Fruit fly (Drosophila melanogaster): ENCODE results near the gene CG34328.

The CG34328 gene

dm6 chrX:18407394-18407721 lies 7.5 kb upstream of the CG34328 start (continued):
- no peak for TF ChIP-seq dm (GFP tag; optimal IDR thresholded peaks at IDR 0.05)
- no peak for TF ChIP-seq CG31224 (GFP tag; IDR thresholded peaks at IDR 0.05)
- no peak for TF ChIP-seq CG6765 (GFP tag; optimal IDR thresholded peaks at IDR 0.05)
- no peak for TF ChIP-seq fd64A (GFP tag; optimal IDR thresholded peaks at IDR 0.05)
- TF ChIP-seq tna (GFP tag; IDR thresholded peaks at IDR 0.05; ENCODE audit: partially characterized antibody) = no peak
- no peak for TF ChIP-seq tll (GFP tag; optimal IDR thresholded peaks at IDR 0.05)
- no peak for TF ChIP-seq nom (GFP tag; optimal IDR thresholded peaks at IDR 0.05)
- no peak for TF ChIP-seq emc (GFP tag; optimal IDR thresholded peaks at IDR 0.05)
- no peak for TF ChIP-seq TFAM (GFP tag; optimal IDR thresholded peaks at IDR 0.05)
- no peak for TF ChIP-seq CG3995 (GFP tag; optimal IDR thresholded peaks at IDR 0.05)
- no peak for TF ChIP-seq CG10147 (GFP tag; optimal IDR thresholded peaks at IDR 0.05)
- TF ChIP-seq CG14860 (GFP tag; IDR thresholded peaks at IDR 0.05; ENCODE audit: partially characterized antibody) = no peak
- TF ChIP-seq pita (GFP tag; optimal IDR thresholded peaks at IDR 0.05) = no peak
- TF ChIP-seq nmo (GFP tag; optimal IDR thresholded peaks at IDR 0.05) = peak; percentile 5
- no peak for TF ChIP-seq dan (GFP tag; IDR thresholded peaks at IDR 0.05)
- no peak for TF ChIP-seq fd102C (GFP tag; optimal IDR thresholded peaks at IDR 0.05)
- no peak for TF ChIP-seq CG10267 (tag; optimal IDR thresholded peaks at IDR 0.05)
- TF ChIP-seq ab (GFP tag; optimal IDR thresholded peaks at IDR 0.05) = no peak
- TF ChIP-seq Neu2 (GFP tag; optimal IDR thresholded peaks at IDR 0.05; ENCODE audit: borderline replicate concordance) = no peak
- TF ChIP-seq tx (GFP tag; optimal IDR thresholded peaks at IDR 0.05) = no peak
- TF ChIP-seq CG12769 (tag; optimal IDR thresholded peaks at IDR 0.05) = peak; percentile 6
- no peak for TF ChIP-seq nerfin-2 (GFP tag; IDR thresholded peaks at IDR 0.05; ENCODE audit: partially characterized antibody)
- no peak for TF ChIP-seq knrl (GFP tag; IDR thresholded peaks at IDR 0.05; ENCODE audit: partially characterized antibody)
- no peak for TF ChIP-seq CG1832 (GFP tag; optimal IDR thresholded peaks at IDR 0.05)
- peak; percentile 7 for TF ChIP-seq Blimp-1 (GFP tag; optimal IDR thresholded peaks at IDR 0.05)
- no peak for TF ChIP-seq inv (GFP tag; IDR thresholded peaks at IDR 0.05; ENCODE audit: partially characterized antibody)
- no peak for TF ChIP-seq CG6854 (GFP tag; optimal IDR thresholded peaks at IDR 0.05)
- TF ChIP-seq exex (tag; optimal IDR thresholded peaks at IDR 0.05) = no peak
- no peak for TF ChIP-seq Trl (optimal IDR thresholded peaks at IDR 0.05)
- no peak for TF ChIP-seq Trl (GFP tag; optimal IDR thresholded peaks at IDR 0.05)
- no peak for TF ChIP-seq CG14710 (tag; optimal IDR thresholded peaks at IDR 0.05)
- no peak for TF ChIP-seq az2 (GFP tag; optimal IDR thresholded peaks at IDR 0.05)
- no peak for TF ChIP-seq CG1233 (GFP tag; optimal IDR thresholded peaks at IDR 0.05)
- TF ChIP-seq CG4820 (GFP tag; optimal IDR thresholded peaks at IDR 0.05) = no peak
- no peak for TF ChIP-seq Stat92E (GFP tag; optimal IDR thresholded peaks at IDR 0.05)
- no peak for TF ChIP-seq CG14667 (GFP tag; IDR thresholded peaks at IDR 0.05)
- no peak for TF ChIP-seq CG2129 (GFP tag; IDR thresholded peaks at IDR 0.05; ENCODE audit: partially characterized antibody)
- no peak for TF ChIP-seq grn (GFP tag; optimal IDR thresholded peaks at IDR 0.05)
- no peak for TF ChIP-seq CG13624 (GFP tag; optimal IDR thresholded peaks at IDR 0.05)
- no peak for TF ChIP-seq zf30C (GFP tag; optimal IDR thresholded peaks at IDR 0.05)
- TF ChIP-seq Hr39 (optimal IDR thresholded peaks at IDR 0.05) = no peak
- TF ChIP-seq Mes4 (GFP tag; optimal IDR thresholded peaks at IDR 0.05) = no peak
- no peak for TF ChIP-seq kah (GFP tag; optimal IDR thresholded peaks at IDR 0.05)
- TF ChIP-seq CG2712 (tag; optimal IDR thresholded peaks at IDR 0.05) = peak; percentile 10
- no peak for TF ChIP-seq CG10979 (tag; optimal IDR thresholded peaks at IDR 0.05)
- no peak for TF ChIP-seq lov (optimal IDR thresholded peaks at IDR 0.05)
- no peak for TF ChIP-seq lov (GFP tag; IDR thresholded peaks at IDR 0.05)
- TF ChIP-seq CG6813 (GFP tag; optimal IDR thresholded peaks at IDR 0.05) = peak; percentile 33
- TF ChIP-seq CG12391 (tag; optimal IDR thresholded peaks at IDR 0.05) = peak; percentile 23
- TF ChIP-seq sob (GFP tag; IDR thresholded peaks at IDR 0.05) = peak; percentile 25; the same call in 1 of the 2 replicates
- TF ChIP-seq CG8388 (GFP tag; optimal IDR thresholded peaks at IDR 0.05) = peak; percentile 2

Data from whole organism, embryonic.